Worm (Caenorhabditis elegans) whole organism, L4 larva: ENCODE data around the gene F13A2.2.

Experiments used
- F49E8.2 ChIP-seq: sonication (generic microtip); optimal IDR thresholded peaks from 2 replicates; lab custom pipeline; 2016; ENCODE audit warnings: missing compliant biosample characterization, mild to moderate bottlenecking, missing genetic modification characterization, borderline replicate concordance
- R02D3.7 ChIP-seq: fragments of 150-350 bp; sonication (generic microtip); optimal IDR thresholded peaks from 3 replicates; lab custom pipeline; 2014; ENCODE audit warnings: missing biosample characterization, missing genetic modification characterization
- Y48G9A.11 ChIP-seq: fragments of 200-800 bp; sonication (Bioruptor generic); IDR thresholded peaks from 2 replicates; pipeline ENCODE4 v1.3.6; 2022; ENCODE audit warnings: missing genetic modification reagents, missing genetic modification characterization, missing compliant biosample characterization
- aha-1 ChIP-seq: fragments of 150-350 bp; peaks from one replicate; lab custom pipeline; 2014; ENCODE audit warnings: missing biosample characterization, missing genetic modification characterization
- ceh-32 ChIP-seq: sonication (generic microtip); optimal IDR thresholded peaks from 2 replicates; lab custom pipeline; 2016; ENCODE audit warnings: mild to moderate bottlenecking, missing genetic modification characterization, missing compliant biosample characterization; ENCODE audit not compliant: poor library complexity
- ceh-62 ChIP-seq: sonication (generic microtip); optimal IDR thresholded peaks from 2 replicates; lab custom pipeline; 2017; ENCODE audit warnings: missing biosample characterization, missing genetic modification characterization
- ceh-82 ChIP-seq: sonication (generic microtip); optimal IDR thresholded peaks from 2 replicates; lab custom pipeline; 2017; ENCODE audit warnings: missing biosample characterization, missing genetic modification characterization
- ctbp-1 ChIP-seq: fragments of 200-800 bp; sonication (Bioruptor generic); IDR thresholded peaks from 2 replicates; pipeline ENCODE4 v1.3.6; 2022; ENCODE audit warnings: missing genetic modification reagents, missing genetic modification characterization, missing compliant biosample characterization
- dmd-6 ChIP-seq: fragments of 200-800 bp; sonication (Bioruptor generic); IDR thresholded peaks from 2 replicates; pipeline ENCODE4 v1.3.6; 2022; ENCODE audit warnings: missing genetic modification reagents, missing genetic modification characterization, missing compliant biosample characterization
- fkh-10 ChIP-seq: fragments of 150-350 bp; optimal IDR thresholded peaks from 2 replicates; lab custom pipeline; 2014; ENCODE audit warnings: missing biosample characterization, missing genetic modification reagents, missing genetic modification characterization
- gei-8 ChIP-seq: fragments of 200-800 bp; sonication (Bioruptor generic); optimal IDR thresholded peaks from 2 replicates; lab custom pipeline; 2018; ENCODE audit warnings: mild to moderate bottlenecking, missing genetic modification characterization, missing compliant biosample characterization
- hmg-1.1 ChIP-seq: fragments of 200-800 bp; sonication (Bioruptor generic); IDR thresholded peaks from 2 replicates; pipeline ENCODE4 v1.3.6; 2022; ENCODE audit warnings: missing genetic modification reagents, missing genetic modification characterization, missing compliant biosample characterization
- lin-13 ChIP-seq: fragments of 150-350 bp; optimal IDR thresholded peaks from 2 replicates; lab custom pipeline; 2014; ENCODE audit warnings: missing biosample characterization, missing genetic modification reagents, missing genetic modification characterization
- lin-38 ChIP-seq: fragments of 200-800 bp; sonication (Bioruptor generic); IDR thresholded peaks from 2 replicates; pipeline ENCODE4 v1.3.6; 2022; ENCODE audit warnings: missing genetic modification reagents, missing genetic modification characterization, missing compliant biosample characterization
- lsy-2 ChIP-seq, 2 experiments: fragments of 150-350 bp in 1 of 2; sonication (generic microtip) in 1 of 2; optimal IDR thresholded peaks; 2 replicates each; lab custom pipeline; 2014 to 2017; ENCODE audit warnings: missing biosample characterization in 2 of 2, missing genetic modification characterization in 2 of 2
- mep-1 ChIP-seq: fragments of 150-350 bp; sonication (generic microtip); optimal IDR thresholded peaks from 3 replicates; lab custom pipeline; 2014; ENCODE audit warnings: missing biosample characterization, missing genetic modification characterization
- mxl-2 ChIP-seq: fragments of 200-800 bp; sonication (Bioruptor generic); conservative IDR thresholded peaks from 2 replicates; pipeline ENCODE4 v1.3.6; 2022; ENCODE audit warnings: missing genetic modification reagents, missing genetic modification characterization, missing compliant biosample characterization
- nhr-10 ChIP-seq: fragments of 150-350 bp; optimal IDR thresholded peaks from 2 replicates; lab custom pipeline; 2014; ENCODE audit warnings: missing biosample characterization, missing genetic modification characterization
- nhr-11 ChIP-seq: fragments of 150-350 bp; optimal IDR thresholded peaks from 2 replicates; lab custom pipeline; 2014; ENCODE audit warnings: missing biosample characterization, missing genetic modification characterization
- nhr-237 ChIP-seq: sonication (generic microtip); optimal IDR thresholded peaks from 2 replicates; lab custom pipeline; 2017; ENCODE audit warnings: missing biosample characterization, missing genetic modification characterization
- nhr-28 ChIP-seq: fragments of 150-350 bp; optimal IDR thresholded peaks from 2 replicates; lab custom pipeline; 2014; ENCODE audit warnings: missing biosample characterization, missing genetic modification characterization
- nhr-77 ChIP-seq: fragments of 150-350 bp; optimal IDR thresholded peaks from 2 replicates; lab custom pipeline; 2014; ENCODE audit warnings: missing biosample characterization, missing genetic modification characterization
- pha-4 ChIP-seq, 2 experiments: fragments of 150-350 bp in 1 of 2; fragments of 200-800 bp in 1 of 2; sonication (Bioruptor generic) in 1 of 2; IDR thresholded peaks in 1 of 2; optimal IDR thresholded peaks in 1 of 2; 2 replicates each; pipeline versions ENCODE4 v1.3.6 to Lab custom; 2014 to 2022; ENCODE audit warnings: missing genetic modification characterization in 2 of 2, missing genetic modification reagents in 2 of 2, missing biosample characterization in 1 of 2, missing compliant biosample characterization in 1 of 2
- php-3 ChIP-seq: fragments of 200-800 bp; sonication (Bioruptor generic); IDR thresholded peaks from 2 replicates; pipeline ENCODE4 v1.3.6; 2022; ENCODE audit warnings: missing genetic modification reagents, missing genetic modification characterization, missing compliant biosample characterization
- pqm-1 ChIP-seq: sonication (generic microtip); optimal IDR thresholded peaks from 2 replicates; lab custom pipeline; 2017; ENCODE audit warnings: missing biosample characterization, missing genetic modification characterization
- saeg-2 ChIP-seq: fragments of 200-800 bp; sonication (Bioruptor generic); IDR thresholded peaks from 2 replicates; pipeline ENCODE4 v1.3.6; 2022; ENCODE audit warnings: missing genetic modification reagents, missing genetic modification characterization, missing compliant biosample characterization
- set-16 ChIP-seq: fragments of 200-800 bp; sonication (Bioruptor generic); IDR thresholded peaks from 2 replicates; pipeline ENCODE4 v1.3.6; 2022; ENCODE audit warnings: missing genetic modification reagents, missing genetic modification characterization, missing compliant biosample characterization
- skn-1 ChIP-seq: fragments of 150-350 bp; optimal IDR thresholded peaks from 2 replicates; lab custom pipeline; 2014; ENCODE audit warnings: missing biosample characterization, missing genetic modification characterization
- snpc-1.2 ChIP-seq: fragments of 200-800 bp; sonication (Bioruptor generic); IDR thresholded peaks from 2 replicates; pipeline ENCODE4 v1.3.6; 2022; ENCODE audit warnings: missing genetic modification reagents, missing genetic modification characterization, missing compliant biosample characterization
- tag-97 ChIP-seq: fragments of 200-800 bp; sonication (Bioruptor generic); IDR thresholded peaks from 2 replicates; pipeline ENCODE4 v1.3.6; 2022; ENCODE audit warnings: missing genetic modification characterization, missing compliant biosample characterization
- unc-130 ChIP-seq: sonication (generic microtip); optimal IDR thresholded peaks from 2 replicates; lab custom pipeline; 2016; ENCODE audit warnings: missing genetic modification reagents, missing genetic modification characterization, missing compliant biosample characterization
- unc-62 ChIP-seq, 3 experiments: fragments of 150-350 bp in 1 of 3; sonication (generic microtip); optimal IDR thresholded peaks in 2 of 3; peaks in 1 of 3; 1 replicate in 1 of 3; 2 replicates in 2 of 3; lab custom pipeline; 2014 to 2017; ENCODE audit warnings: missing biosample characterization in 3 of 3, missing genetic modification characterization in 3 of 3, missing genetic modification reagents in 3 of 3, missing genotype in 1 of 3
- ztf-7 ChIP-seq: fragments of 150-350 bp; optimal IDR thresholded peaks from 2 replicates; lab custom pipeline; 2014; ENCODE audit warnings: missing biosample characterization, missing genetic modification characterization

Gene F13A2.2

DNA sequence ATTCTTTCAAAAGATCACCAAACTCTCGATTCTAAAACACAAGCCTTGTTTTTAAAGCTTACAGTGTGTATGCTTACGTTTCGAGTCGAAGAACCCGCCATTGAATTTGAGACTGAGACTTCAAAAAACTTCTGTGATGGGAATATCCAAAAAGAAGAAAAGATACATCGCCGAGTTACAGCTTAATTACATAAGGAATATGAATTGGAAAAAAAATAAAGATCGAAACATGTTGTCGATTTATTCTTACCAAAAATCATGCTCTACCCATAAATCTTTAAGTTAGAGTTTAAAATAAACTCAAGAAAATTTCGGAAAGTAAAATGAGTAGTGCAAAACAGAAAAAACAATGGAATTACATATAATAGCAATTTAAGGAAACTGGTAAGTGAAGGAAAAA, 1.8 kb upstream of the F13A2.2 start, which contains the start of gene F13A2.10:
Gene F13A2.10 (minus strand): TSS at position 101 of the 400 bp plus-strand sequence.
- TF ChIP-seq dmd-6 (GFP tag; lab: Robert Waterston, UW) = no peak
- peak; percentile 34 for TF ChIP-seq aha-1 (tag; lab: Kevin White, UChicago)

DNA sequence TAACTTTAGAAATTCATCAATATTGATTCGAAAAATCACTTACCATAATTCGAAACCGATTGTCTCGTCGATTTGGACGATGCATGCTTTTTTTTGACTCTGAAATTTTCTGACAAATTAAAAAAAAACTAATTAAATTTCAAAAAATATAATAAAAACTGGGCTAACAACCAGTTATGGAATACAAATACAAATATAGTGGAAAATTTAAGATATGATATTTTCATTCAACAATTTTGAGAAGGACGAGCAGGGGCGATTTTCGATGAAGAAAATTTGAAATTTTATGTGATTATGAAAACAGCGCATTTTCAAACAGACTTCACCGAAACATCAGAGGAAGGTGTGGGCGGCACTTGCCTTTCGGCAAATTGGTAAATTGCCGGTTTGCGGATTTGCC, 2.1 kb downstream of the F13A2.2 start, which contains the start of gene F13A2.1:
Gene F13A2.1 (minus strand): TSS at position 101 of the 400 bp plus-strand sequence.
- TF ChIP-seq ztf-7 (tag; lab: Kevin White, UChicago) = no peak
- TF ChIP-seq lsy-2 (tag; optimal IDR thresholded peaks at IDR 0.05; lab: Kevin White, UChicago) = no peak
- TF ChIP-seq R02D3.7 (tag; lab: Kevin White, UChicago) = no peak
- no peak for TF ChIP-seq ceh-82 (tag; lab: Kevin White, UChicago)
- TF ChIP-seq nhr-11 = no peak
- TF ChIP-seq ceh-62 (tag; lab: Kevin White, UChicago) = no peak
- TF ChIP-seq set-16 (GFP tag; lab: Robert Waterston, UW) = no peak
- no peak for TF ChIP-seq mxl-2 (GFP tag; lab: Robert Waterston, UW)
- no peak for TF ChIP-seq saeg-2 (GFP tag; lab: Robert Waterston, UW)
- TF ChIP-seq ceh-32 = no peak
- no peak for TF ChIP-seq nhr-28 (tag; lab: Kevin White, UChicago)
- no peak for TF ChIP-seq nhr-237 (tag; lab: Kevin White, UChicago)

DNA sequence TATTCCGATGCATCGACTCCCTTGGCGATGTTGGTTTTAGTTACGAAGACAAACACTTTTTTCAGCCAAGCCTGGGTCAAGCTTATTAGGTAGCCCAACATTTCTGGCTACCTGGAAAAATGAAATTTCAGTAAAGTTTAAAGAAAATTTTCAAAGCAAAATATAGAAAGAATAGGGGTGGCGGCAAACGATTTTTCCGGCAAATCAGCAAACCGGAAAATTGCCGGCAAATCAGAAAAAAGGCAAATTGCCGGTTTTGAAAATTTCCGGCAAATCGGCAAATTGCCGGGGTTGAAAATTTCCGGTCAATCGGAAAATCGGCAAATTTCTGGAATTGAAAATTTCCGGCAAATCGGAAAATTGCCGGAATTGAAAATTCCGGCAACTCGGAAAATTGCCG, 6.8 kb downstream of the F13A2.2 start, which contains the start of gene F32D1.8:
Gene F32D1.8 (minus strand): TSS at position 101 of the 400 bp plus-strand sequence.
- TF ChIP-seq hmg-1.1 (GFP tag; lab: Robert Waterston, UW) (no peak), gei-8 (GFP tag; lab: Kevin White, UChicago) (no peak), F49E8.2 (no peak), snpc-1.2 (GFP tag; lab: Robert Waterston, UW) (no peak), nhr-77 (tag; lab: Kevin White, UChicago) (no peak), aha-1 (tag; lab: Kevin White, UChicago) (peak; percentile 69)
- TF ChIP-seq, all 104 proteins: peak for 1

DNA sequence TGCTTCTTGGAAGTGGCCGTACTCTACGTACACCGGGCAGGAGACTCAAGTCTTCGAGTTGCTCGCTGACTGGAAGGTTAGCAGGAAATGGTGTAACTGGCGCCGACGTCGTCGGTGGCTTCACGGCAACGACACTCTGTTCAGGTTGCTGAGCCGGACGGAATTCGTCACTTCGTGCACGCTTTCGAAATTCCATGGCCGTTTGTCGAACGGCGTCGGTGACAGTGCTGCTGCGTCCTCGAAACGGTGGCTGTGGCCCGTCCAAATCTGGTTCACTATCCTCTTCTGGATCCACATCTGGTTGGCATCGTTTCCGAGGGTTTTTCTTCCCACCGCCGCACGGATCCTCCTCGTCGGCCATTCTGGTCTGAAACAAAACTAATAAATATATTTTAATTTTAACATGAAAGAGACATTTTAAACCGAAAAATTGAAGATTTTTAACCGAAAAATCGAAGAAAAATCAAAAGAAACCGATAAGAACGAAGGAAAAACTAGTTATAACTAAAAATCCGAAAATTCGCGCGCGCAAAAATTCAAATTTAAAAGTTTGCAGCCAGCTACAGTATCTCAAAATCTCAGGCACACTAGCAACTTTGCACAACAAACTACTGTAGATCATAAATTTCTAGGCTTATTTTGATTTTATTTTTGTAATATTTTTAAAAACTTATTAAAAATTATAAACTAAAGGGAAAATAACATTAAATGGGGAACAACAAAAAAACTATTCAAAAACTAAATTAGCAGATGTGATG, 8.4 kb downstream of the F13A2.2 start, which contains the start of gene F32D1.7:
Gene F32D1.7 (minus strand): TSS at position 367 of the 758 bp plus-strand sequence.
- TF ChIP-seq aha-1 (tag; lab: Kevin White, UChicago) (peak; percentile 22), Y48G9A.11 (peak; percentile 27; the same call in 1 of the 2 replicates), lin-38 (peak; percentile 56), pha-4 (GFP tag; IDR thresholded peaks at IDR 0.05; lab: Robert Waterston, UW) (no peak), pha-4 (tag; optimal IDR thresholded peaks at IDR 0.05; lab: Kevin White, UChicago) (no peak), mep-1 (tag; lab: Kevin White, UChicago) (no peak), ctbp-1 (GFP tag; lab: Robert Waterston, UW) (no peak), php-3 (GFP tag; lab: Robert Waterston, UW) (no peak), unc-62 (GFP tag; optimal IDR thresholded peaks at IDR 0.05 in 1 of 2; lab: Kevin White, UChicago) (peak in 1 of 2 experiments; percentile 32), unc-62 (tag; optimal IDR thresholded peaks at IDR 0.05; lab: Kevin White, UChicago) (no peak), lin-13 (no peak), unc-130 (GFP tag; lab: Kevin White, UChicago) (peak; percentile 51), skn-1 (tag; lab: Kevin White, UChicago) (no peak), F49E8.2 (peak; percentile 13), set-16 (GFP tag; lab: Robert Waterston, UW) (peak; percentile 53; the same call in 1 of the 2 replicates)
- TF ChIP-seq, all 104 proteins: peak for 7

DNA sequence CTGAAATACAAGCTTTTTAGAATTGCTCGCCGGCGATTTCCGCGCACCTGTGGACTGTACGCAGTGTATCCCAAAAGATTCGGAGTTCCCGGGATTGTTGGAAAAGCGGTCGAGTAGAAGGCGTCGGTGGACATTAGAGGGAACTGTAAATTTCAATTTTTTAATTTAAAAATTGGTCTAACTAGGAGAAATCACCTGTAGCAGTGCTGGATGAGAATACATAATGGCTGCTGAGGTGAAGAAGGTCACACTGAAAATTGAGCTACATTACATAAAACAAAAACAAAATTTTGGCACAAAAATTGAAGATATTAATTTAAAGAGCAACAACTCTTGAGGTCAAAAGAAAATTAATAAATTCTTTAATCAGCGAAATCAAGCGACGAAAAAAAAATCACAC, 9.8 kb downstream of the F13A2.2 start, which contains the start of gene neg-1:
Gene neg-1 (minus strand): TSS at position 250 of the 400 bp plus-strand sequence.
- TF ChIP-seq unc-62 (GFP tag; optimal IDR thresholded peaks at IDR 0.05 in 1 of 2; lab: Kevin White, UChicago) (peak in 1 of 2 experiments; percentile 44), unc-62 (tag; optimal IDR thresholded peaks at IDR 0.05; lab: Kevin White, UChicago) (no peak), nhr-10 (tag; lab: Kevin White, UChicago) (no peak), mxl-2 (GFP tag; lab: Robert Waterston, UW) (no peak), hmg-1.1 (GFP tag; lab: Robert Waterston, UW) (no peak), pqm-1 (no peak), fkh-10 (GFP tag; lab: Kevin White, UChicago) (no peak), tag-97 (GFP tag; lab: Robert Waterston, UW) (no peak)
